Worm (Caenorhabditis elegans) whole organism, young adult: ENCODE measurements around the gene rabr-4.

ENCODE experiments used
- F10E7.11 ChIP-seq: sonication (generic microtip); optimal IDR thresholded peaks from 2 replicates; lab custom pipeline; 2017; ENCODE audit warnings: mild to moderate bottlenecking, missing genetic modification characterization, moderate library complexity, missing compliant biosample characterization
- F49E8.2 ChIP-seq: sonication (generic microtip); optimal IDR thresholded peaks from 3 replicates; lab custom pipeline; 2017; ENCODE audit warnings: missing genetic modification characterization, mild to moderate bottlenecking, missing compliant biosample characterization, antibody characterized with exemption, moderate library complexity; ENCODE audit not compliant: insufficient read depth
- Y95B8A.8 ChIP-seq: fragments of 200-800 bp; sonication (Bioruptor generic); IDR thresholded peaks from 2 replicates; pipeline ENCODE4 v1.3.6; 2022; ENCODE audit warnings: missing genetic modification reagents, missing genetic modification characterization, missing compliant biosample characterization
- aptf-2 ChIP-seq: fragments of 200-800 bp; sonication (Bioruptor generic); conservative IDR thresholded peaks from 2 replicates; pipeline ENCODE4 v1.3.6; 2022; ENCODE audit warnings: missing genetic modification reagents, missing genetic modification characterization, missing compliant biosample characterization
- attf-6 ChIP-seq: fragments of 200-800 bp; sonication (Bioruptor generic); IDR thresholded peaks from 2 replicates; pipeline ENCODE4 v1.3.6; 2022; ENCODE audit warnings: missing genetic modification reagents, missing genetic modification characterization, missing compliant biosample characterization
- bed-1 ChIP-seq: fragments of 200-800 bp; sonication (Bioruptor generic); IDR thresholded peaks from 2 replicates; pipeline ENCODE4 v1.3.6; 2022; ENCODE audit warnings: missing genetic modification reagents, missing genetic modification characterization, missing compliant biosample characterization
- cebp-2 ChIP-seq: fragments of 200-800 bp; sonication (Bioruptor generic); IDR thresholded peaks from 2 replicates; pipeline ENCODE4 v1.3.6; 2022; ENCODE audit warnings: missing genetic modification characterization, missing compliant biosample characterization
- ceh-79 ChIP-seq: sonication (generic microtip); optimal IDR thresholded peaks from 2 replicates; lab custom pipeline; 2017; ENCODE audit warnings: mild to moderate bottlenecking, missing genetic modification characterization, missing compliant biosample characterization
- die-1 ChIP-seq: sonication (generic microtip); optimal IDR thresholded peaks from 2 replicates; lab custom pipeline; 2016; ENCODE audit warnings: missing genotype, mild to moderate bottlenecking, missing genetic modification characterization, missing compliant biosample characterization
- egl-44 ChIP-seq: fragments of 200-800 bp; sonication (Bioruptor generic); IDR thresholded peaks from 2 replicates; pipeline ENCODE4 v1.3.6; 2022; ENCODE audit warnings: missing genetic modification reagents, missing genetic modification characterization, missing compliant biosample characterization
- fkh-3 ChIP-seq: sonication (generic microtip); optimal IDR thresholded peaks from 2 replicates; lab custom pipeline; 2016; ENCODE audit warnings: mild to moderate bottlenecking, missing genetic modification characterization, missing compliant biosample characterization
- let-607 ChIP-seq, 2 experiments: fragments of 200-800 bp in 1 of 2; sonication (Bioruptor generic) in 1 of 2; sonication (generic microtip) in 1 of 2; optimal IDR thresholded peaks; 2 replicates each; lab custom pipeline; 2016 to 2018; ENCODE audit warnings: mild to moderate bottlenecking in 2 of 2, missing compliant biosample characterization in 2 of 2, missing genetic modification characterization in 2 of 2, moderate library complexity in 2 of 2, missing genotype in 1 of 2
- lin-35 ChIP-seq, 3 experiments: fragments of 150-350 bp in 2 of 3; sonication (generic microtip) in 1 of 3; optimal IDR thresholded peaks; 2 replicates each; lab custom pipeline; 2014 to 2018; ENCODE audit warnings: missing biosample characterization in 3 of 3, missing genetic modification characterization in 3 of 3, missing genetic modification reagents in 3 of 3
- mel-28 ChIP-seq: sonication (generic microtip); optimal IDR thresholded peaks from 2 replicates; lab custom pipeline; 2016; ENCODE audit warnings: borderline replicate concordance, mild to moderate bottlenecking, missing genetic modification characterization, missing compliant biosample characterization
- mxl-1 ChIP-seq: sonication (generic microtip); optimal IDR thresholded peaks from 2 replicates; lab custom pipeline; 2016; ENCODE audit warnings: missing genetic modification characterization, missing compliant biosample characterization
- rcor-1 ChIP-seq: fragments of 200-800 bp; sonication (Bioruptor generic); IDR thresholded peaks from 2 replicates; pipeline ENCODE4 v1.3.6; 2022; ENCODE audit warnings: missing genetic modification reagents, missing genetic modification characterization, missing compliant biosample characterization
- sdz-38 ChIP-seq: sonication (generic microtip); optimal IDR thresholded peaks from 2 replicates; lab custom pipeline; 2016; ENCODE audit warnings: missing genotype, missing genetic modification characterization, missing compliant biosample characterization
- sea-2 ChIP-seq: fragments of 200-800 bp; sonication (Bioruptor generic); IDR thresholded peaks from 2 replicates; pipeline ENCODE4 v1.3.6; 2022; ENCODE audit warnings: missing genetic modification characterization, missing compliant biosample characterization
- ztf-26 ChIP-seq: sonication (generic microtip); optimal IDR thresholded peaks from 2 replicates; lab custom pipeline; 2017; ENCODE audit warnings: missing genetic modification characterization, missing compliant biosample characterization

The rabr-4 gene

ce11 chrV:16237223-16237622 lies 42.5 kb downstream of the rabr-4 start, which contains the start of gene F21H7.5:
TSS of gene F21H7.5 (plus strand) at chrV:16237523.
- TF ChIP-seq cebp-2 (GFP tag; lab: Robert Waterston, UW), result no peak
- TF ChIP-seq egl-44, result no peak
- TF ChIP-seq Y95B8A.8 (GFP tag; lab: Robert Waterston, UW), result no peak
- no peak for TF ChIP-seq mel-28
- TF ChIP-seq sdz-38 (tag; lab: Kevin White, UChicago), result no peak
- no peak for TF ChIP-seq F49E8.2
- no peak for TF ChIP-seq aptf-2 (GFP tag; lab: Robert Waterston, UW)
- no peak for TF ChIP-seq bed-1 (GFP tag; lab: Robert Waterston, UW)
- no peak for TF ChIP-seq sea-2 (GFP tag; lab: Robert Waterston, UW)
- no peak for TF ChIP-seq attf-6
- TF ChIP-seq ceh-79, result no peak

- TF ChIP-seq Y95B8A.8 (GFP tag; lab: Robert Waterston, UW), result no peak
- TF ChIP-seq fkh-3 (tag; lab: Kevin White, UChicago), result no peak
- no peak for TF ChIP-seq rcor-1 (GFP tag; lab: Robert Waterston, UW)
- TF ChIP-seq F10E7.11 (tag; lab: Kevin White, UChicago), result no peak
- no peak for TF ChIP-seq die-1 (tag; lab: Kevin White, UChicago)
- TF ChIP-seq ztf-26, result no peak
- no peak for TF ChIP-seq mxl-1
- no peak for TF ChIP-seq let-607 (tag; optimal IDR thresholded peaks at IDR 0.05; lab: Kevin White, UChicago)
- TF ChIP-seq lin-35 (GFP tag; optimal IDR thresholded peaks at IDR 0.05; lab: Kevin White, UChicago), result no peak
Observed at ce11 chrV:16244078-16244477, 49.3 kb downstream of the rabr-4 start, which contains the start of gene srh-104. TSS of gene srh-104 (minus strand) at chrV:16244178.
